Worm (Caenorhabditis elegans): ENCODE measurements around the gene fbxa-166.

- TF ChIP-seq ceh-82 (tag; optimal IDR thresholded peaks at IDR 0.05) (no peak), fkh-10 (GFP tag; optimal IDR thresholded peaks at IDR 0.05) (no peak), mdl-1 (tag; optimal IDR thresholded peaks at IDR 0.05) (no peak), ztf-11 (tag; optimal IDR thresholded peaks at IDR 0.05) (no peak), skn-1 (tag; optimal IDR thresholded peaks at IDR 0.05) (no peak), nhr-76 (tag; optimal IDR thresholded peaks at IDR 0.05) (no peak), ceh-28 (tag; optimal IDR thresholded peaks at IDR 0.05) (no peak), sea-2 (GFP tag; optimal IDR thresholded peaks at IDR 0.05) (no peak), elt-2 (tag; optimal IDR thresholded peaks at IDR 0.05) (peak; percentile 59), jun-1 (tag; optimal IDR thresholded peaks at IDR 0.05) (no peak)
Measured at ce11 chrII:1601507-1601906, 17.3 kb downstream of the fbxa-166 start, which contains the start of gene bath-47.

All from whole organism, L3 larva.